Worm (Caenorhabditis elegans): ENCODE data around the gene F36A4.3.

- TF ChIP-seq ceh-13 (GFP tag; optimal IDR thresholded peaks at IDR 0.05) = no peak
- no peak for TF ChIP-seq ama-1 (optimal IDR thresholded peaks at IDR 0.05)
- no peak for TF ChIP-seq hnd-1 (tag; optimal IDR thresholded peaks at IDR 0.05)
- TF ChIP-seq aly-1 (tag; optimal IDR thresholded peaks at IDR 0.05) = no peak
- TF ChIP-seq flt-1 (GFP tag; IDR thresholded peaks at IDR 0.05) = no peak
- no peak for TF ChIP-seq tbx-11 (GFP tag; IDR thresholded peaks at IDR 0.05)
- no peak for TF ChIP-seq tbx-37 (GFP tag; conservative IDR thresholded peaks at IDR 0.05)
- TF ChIP-seq pes-1 (GFP tag; IDR thresholded peaks at IDR 0.05) = no peak
- no peak for TF ChIP-seq hmbx-1 (tag; optimal IDR thresholded peaks at IDR 0.05)
- no peak for TF ChIP-seq B0310.2 (tag; optimal IDR thresholded peaks at IDR 0.05)
- TF ChIP-seq sea-1 (GFP tag; conservative IDR thresholded peaks at IDR 0.05) = no peak
Measured at ce11 chrIV:4262993-4263392, 6.4 kb upstream of the F36A4.3 start, which contains the start of gene col-33.
